Fruit fly (Drosophila melanogaster) Kc167 (cell line): Measurements from ENCODE around the gene CG43072.

Experiments used
- Myc ChIP-seq: fragments of >200 bp; optimal IDR thresholded peaks from 2 replicates; lab custom pipeline; 2017; ENCODE audit warnings: missing external identifiers
- Sin3A ChIP-seq: fragments of >200 bp; optimal IDR thresholded peaks from 2 replicates; lab custom pipeline; 2018; ENCODE audit warnings: missing external identifiers
- h ChIP-seq: fragments of >200 bp; optimal IDR thresholded peaks from 3 replicates; lab custom pipeline; 2018; ENCODE audit warnings: missing external identifiers
- insv ChIP-seq: fragments of >200 bp; optimal IDR thresholded peaks from 3 replicates; lab custom pipeline; 2018; ENCODE audit warnings: missing external identifiers
- psq ChIP-seq: fragments of >200 bp; optimal IDR thresholded peaks from 2 replicates; lab custom pipeline; 2017; ENCODE audit warnings: missing external identifiers
- ttk ChIP-seq: sonication (Bioruptor generic); optimal IDR thresholded peaks from 2 replicates; lab custom pipeline; 2017; ENCODE audit warnings: missing external identifiers

DNA sequence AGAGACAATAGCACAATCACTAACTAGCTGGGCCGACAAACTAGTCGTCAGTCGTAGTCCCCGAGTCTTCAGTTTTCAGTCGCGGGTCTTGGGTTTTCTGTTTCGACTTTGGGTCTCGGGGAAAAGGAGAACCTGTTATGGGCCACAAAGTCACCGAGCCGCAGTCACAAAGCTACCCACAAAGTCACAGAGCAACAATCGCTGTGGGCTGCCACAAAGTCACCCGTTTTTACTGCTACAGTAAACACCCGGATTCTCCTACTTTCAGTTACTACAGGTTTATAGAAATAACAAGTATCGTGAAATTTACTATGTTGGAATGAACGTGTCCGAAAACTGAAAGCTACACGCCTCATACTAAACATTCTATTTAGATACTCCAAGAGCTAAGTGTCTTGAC lies 41.9 kb upstream of the CG43072 start:
- no peak for TF ChIP-seq Sin3A (lab: Kevin White, UChicago)
- no peak for TF ChIP-seq Myc (lab: Kevin White, UChicago)
- TF ChIP-seq insv = no peak
- TF ChIP-seq h (lab: Kevin White, UChicago) = no peak
- no peak for TF ChIP-seq psq
- TF ChIP-seq ttk (lab: Kevin White, UChicago) = no peak
